Worm (Caenorhabditis elegans): Measurements from ENCODE around the gene srv-10.

The srv-10 gene

ce11 chrV:13453334-13453733 is 29.6 kb downstream of the srv-10 start, which contains the start of gene lurp-2:
Gene lurp-2 (plus strand): TSS chrV:13453634.
- TF ChIP-seq ceh-8 (GFP tag; optimal IDR thresholded peaks at IDR 0.05) (no peak), hlh-4 (tag; optimal IDR thresholded peaks at IDR 0.05) (no peak), nhr-85 (tag) (no peak), ceh-88 (GFP tag; IDR thresholded peaks at IDR 0.05) (no peak), lin-39 (tag; optimal IDR thresholded peaks at IDR 0.05) (no peak), pax-3 (tag; optimal IDR thresholded peaks at IDR 0.05) (no peak), skn-1 (tag; optimal IDR thresholded peaks at IDR 0.05) (no peak), xbp-1 (tag; optimal IDR thresholded peaks at IDR 0.05) (no peak), lin-13 (GFP tag; optimal IDR thresholded peaks at IDR 0.05) (no peak), lin-35 (GFP tag; optimal IDR thresholded peaks at IDR 0.05) (no peak), hpl-2 (GFP tag; optimal IDR thresholded peaks at IDR 0.05) (no peak), nhr-90 (tag; optimal IDR thresholded peaks at IDR 0.05; ENCODE audit: poor library complexity) (no peak), nhr-84 (tag; optimal IDR thresholded peaks at IDR 0.05) (no peak), pqm-1 (tag; optimal IDR thresholded peaks at IDR 0.05) (no peak), swsn-7 (tag; optimal IDR thresholded peaks at IDR 0.05) (no peak), nhr-77 (tag; optimal IDR thresholded peaks at IDR 0.05) (no peak), tlp-1 (tag; optimal IDR thresholded peaks at IDR 0.05) (no peak), lin-14 (GFP tag; optimal IDR thresholded peaks at IDR 0.05) (no peak)

ce11 chrV:13455448-13455847 is 31.7 kb downstream of the srv-10 start, which contains the start of gene lurp-3:
Gene lurp-3 (plus strand): TSS chrV:13455748.
- no peak for TF ChIP-seq hlh-17 (GFP tag; optimal IDR thresholded peaks at IDR 0.05; ENCODE audit: borderline replicate concordance)
- TF ChIP-seq snpc-4 (tag; optimal IDR thresholded peaks at IDR 0.05): no peak
- TF ChIP-seq lin-15B (tag; optimal IDR thresholded peaks at IDR 0.05): no peak
- TF ChIP-seq isw-1 (GFP tag; IDR thresholded peaks at IDR 0.05): no peak
- no peak for TF ChIP-seq unc-86 (tag; optimal IDR thresholded peaks at IDR 0.05)
- no peak for TF ChIP-seq lir-3 (tag; optimal IDR thresholded peaks at IDR 0.05; ENCODE audit: poor library complexity)
- TF ChIP-seq rnt-1 (tag; optimal IDR thresholded peaks at IDR 0.05): no peak
- no peak for TF ChIP-seq unc-62 (GFP tag; optimal IDR thresholded peaks at IDR 0.05)
- TF ChIP-seq pqm-1 (tag; optimal IDR thresholded peaks at IDR 0.05): no peak
- TF ChIP-seq efl-3 (GFP tag; optimal IDR thresholded peaks at IDR 0.05): no peak

ce11 chrV:13457858-13458257 is 34.1 kb downstream of the srv-10 start, which contains the start of gene F25H9.2:
Gene F25H9.2 (plus strand): TSS chrV:13458083.
- TF ChIP-seq C16A3.4 (tag; optimal IDR thresholded peaks at IDR 0.05): peak; percentile 46
- TF ChIP-seq nhr-71 (tag; optimal IDR thresholded peaks at IDR 0.05): peak; percentile 25
- TF ChIP-seq elt-2 (tag; optimal IDR thresholded peaks at IDR 0.05): no peak
- peak; percentile 26 to 59 for TF ChIP-seq lin-35 (GFP tag; optimal IDR thresholded peaks at IDR 0.05)
- TF ChIP-seq snu-23 (GFP tag; optimal IDR thresholded peaks at IDR 0.05): peak; percentile 47
- TF ChIP-seq mab-9 (GFP tag; IDR thresholded peaks at IDR 0.05): no peak
- TF ChIP-seq unc-130 (tag; optimal IDR thresholded peaks at IDR 0.05): peak; percentile 47
- TF ChIP-seq ceh-82 (tag; optimal IDR thresholded peaks at IDR 0.05): peak in 1 of 3 experiments; percentile 8
- no peak for TF ChIP-seq nhr-84 (tag; optimal IDR thresholded peaks at IDR 0.05)
- TF ChIP-seq dsc-1 (tag; optimal IDR thresholded peaks at IDR 0.05): no peak
- peak; percentile 90 for TF ChIP-seq F16B12.6 (tag; optimal IDR thresholded peaks at IDR 0.05)
- peak in 1 of 2 experiments; percentile 2 for TF ChIP-seq mdl-1 (tag; optimal IDR thresholded peaks at IDR 0.05)
- peak; percentile 29 for TF ChIP-seq rnt-1 (tag; optimal IDR thresholded peaks at IDR 0.05)
- TF ChIP-seq efl-1 (optimal IDR thresholded peaks at IDR 0.05): peak; percentile 5 to 37
- TF ChIP-seq efl-1 (GFP tag; optimal IDR thresholded peaks at IDR 0.05 in 1 of 2): peak; percentile 36 to 43
- peak in 2 of 3 experiments; percentile 55 to 61 for TF ChIP-seq dpl-1 (GFP tag; optimal IDR thresholded peaks at IDR 0.05)
- TF ChIP-seq blmp-1 (tag; optimal IDR thresholded peaks at IDR 0.05): peak; percentile 26
- TF ChIP-seq lsy-2 (tag; optimal IDR thresholded peaks at IDR 0.05): peak; percentile 20 to 45

Data from whole organism, L1 larva.